Worm (Caenorhabditis elegans) whole organism, late embryonic: ENCODE measurements around the gene C03C10.5.

Experiments used
- ceh-24 ChIP-seq: sonication (generic microtip); optimal IDR thresholded peaks from 2 replicates; lab custom pipeline; 2016; ENCODE audit warnings: mild to moderate bottlenecking, missing genetic modification characterization, missing compliant biosample characterization
- dve-1 ChIP-seq: sonication (generic microtip); optimal IDR thresholded peaks from 2 replicates; lab custom pipeline; 2017; ENCODE audit warnings: antibody characterized with exemption, mild to moderate bottlenecking, missing genetic modification characterization, missing compliant biosample characterization
- elt-4 ChIP-seq: sonication (generic microtip); optimal IDR thresholded peaks from 2 replicates; lab custom pipeline; 2016; ENCODE audit warnings: missing genetic modification characterization, missing compliant biosample characterization
- ets-4 ChIP-seq: sonication (generic microtip); optimal IDR thresholded peaks from 2 replicates; lab custom pipeline; 2016; ENCODE audit warnings: missing genetic modification characterization, missing compliant biosample characterization
- hlh-30 ChIP-seq: sonication (generic microtip); optimal IDR thresholded peaks from 2 replicates; lab custom pipeline; 2017; ENCODE audit warnings: antibody characterized with exemption, missing genetic modification characterization, missing compliant biosample characterization; ENCODE audit not compliant: insufficient read depth
- pha-4 ChIP-seq: fragments of 150-350 bp; optimal IDR thresholded peaks from 2 replicates; lab custom pipeline; 2018; ENCODE audit warnings: missing biosample characterization, missing genetic modification reagents, missing genetic modification characterization
- pqm-1 ChIP-seq: sonication (generic microtip); optimal IDR thresholded peaks from 2 replicates; lab custom pipeline; 2016; ENCODE audit warnings: missing genetic modification characterization, missing compliant biosample characterization
- unc-3 ChIP-seq, 2 experiments: fragments of 200-800 bp in 1 of 2; sonication (Bioruptor generic) in 1 of 2; sonication (generic microtip) in 1 of 2; conservative IDR thresholded peaks in 1 of 2; optimal IDR thresholded peaks in 1 of 2; 2 replicates each; pipeline versions ENCODE4 v1.3.6 to Lab custom; 2016 to 2022; ENCODE audit warnings: missing compliant biosample characterization in 2 of 2, missing genetic modification characterization in 2 of 2, missing genetic modification reagents in 1 of 2

DNA sequence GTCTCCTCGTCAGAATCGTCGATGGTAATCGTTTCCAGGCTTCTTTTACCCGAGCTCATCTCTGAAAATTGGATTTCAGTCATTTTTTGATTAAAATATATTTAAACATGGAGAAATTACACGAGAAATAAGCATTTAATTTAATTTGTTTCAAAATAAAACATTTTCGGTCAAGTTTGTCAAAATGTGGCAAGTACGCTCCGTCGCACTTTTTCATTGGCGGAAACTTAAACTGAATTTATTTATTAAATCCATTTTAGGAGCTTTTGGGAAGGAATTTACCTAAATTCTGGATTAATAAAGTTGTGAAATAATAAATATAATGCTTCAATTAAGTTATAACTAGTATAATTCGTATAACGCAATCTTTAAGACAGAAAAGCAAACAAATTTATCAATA, 34.0 kb downstream of the C03C10.5 start, which contains the start of gene rcq-5:
- no peak for TF ChIP-seq unc-3 (GFP tag; conservative IDR thresholded peaks at IDR 0.05; lab: Robert Waterston, UW)
- no peak for TF ChIP-seq unc-3 (tag; optimal IDR thresholded peaks at IDR 0.05; lab: Kevin White, UChicago)
- no peak for TF ChIP-seq pha-4 (tag; lab: Kevin White, UChicago)
- no peak for TF ChIP-seq hlh-30
- TF ChIP-seq ets-4, result no peak
- TF ChIP-seq pqm-1, result no peak
- no peak for TF ChIP-seq ceh-24
- TF ChIP-seq elt-4 (tag; lab: Kevin White, UChicago), result no peak
- no peak for TF ChIP-seq dve-1 (tag; lab: Kevin White, UChicago)
